Fruit fly (Drosophila melanogaster) whole organism, larva: ENCODE results near the gene Gmap.

Experiments used
- noc ChIP-seq: fragments of 200-800 bp; sonication (Bioruptor generic); optimal IDR thresholded peaks from 3 replicates; lab custom pipeline; 2019; ENCODE audit warnings: missing biosample characterization, mild to moderate bottlenecking, missing genetic modification characterization, moderate library complexity

Gmap gene

dm6 chrX:15529958-15530357 lies 43.2 kb downstream of the Gmap start:
- TF ChIP-seq noc (tag; lab: Kevin White, UChicago), result no peak

dm6 chrX:15530369-15530768 lies 43.6 kb downstream of the Gmap start:
- TF ChIP-seq noc (tag; lab: Kevin White, UChicago), result peak; percentile 37

- no peak for TF ChIP-seq noc (tag; lab: Kevin White, UChicago)
Observed at dm6 chrX:15532062-15532461, 45.3 kb downstream of the Gmap start.

DNA sequence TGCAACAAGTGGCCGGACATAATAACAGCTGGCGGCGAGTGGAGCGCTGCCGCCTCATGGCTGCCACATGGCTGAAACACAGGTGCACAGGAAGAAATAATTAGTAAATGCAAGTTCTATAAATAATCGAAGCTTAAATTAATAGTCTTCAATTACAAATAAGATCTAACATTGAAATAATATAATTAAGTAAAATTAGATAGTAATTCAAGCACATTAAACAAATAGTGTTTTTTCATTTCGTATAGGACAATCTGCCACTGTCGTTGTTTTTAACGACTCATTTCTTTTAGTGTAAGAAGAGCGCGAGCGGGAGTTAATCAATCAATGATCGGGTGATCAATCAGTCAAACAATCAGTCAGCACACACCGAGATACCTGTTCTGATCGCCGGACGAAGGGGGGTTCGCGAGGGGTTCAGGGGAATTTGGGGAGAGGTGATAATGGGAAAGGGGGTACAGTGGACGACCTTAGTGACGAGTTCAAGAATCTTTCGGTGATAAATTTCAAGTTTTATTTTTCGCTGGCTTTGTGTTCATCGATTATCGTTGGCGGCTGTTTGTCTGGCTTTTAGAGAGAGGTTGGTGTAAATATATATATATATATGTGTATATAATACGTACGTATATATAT lies 53.2 kb downstream of the Gmap start:
- TF ChIP-seq noc (tag; lab: Kevin White, UChicago), result no peak

dm6 chrX:15543479-15544044 lies 56.8 kb downstream of the Gmap start:
- TF ChIP-seq noc (tag; lab: Kevin White, UChicago), result no peak

- TF ChIP-seq noc (tag; lab: Kevin White, UChicago), result no peak
Observed at dm6 chrX:15545467-15546197, 58.9 kb downstream of the Gmap start.

DNA sequence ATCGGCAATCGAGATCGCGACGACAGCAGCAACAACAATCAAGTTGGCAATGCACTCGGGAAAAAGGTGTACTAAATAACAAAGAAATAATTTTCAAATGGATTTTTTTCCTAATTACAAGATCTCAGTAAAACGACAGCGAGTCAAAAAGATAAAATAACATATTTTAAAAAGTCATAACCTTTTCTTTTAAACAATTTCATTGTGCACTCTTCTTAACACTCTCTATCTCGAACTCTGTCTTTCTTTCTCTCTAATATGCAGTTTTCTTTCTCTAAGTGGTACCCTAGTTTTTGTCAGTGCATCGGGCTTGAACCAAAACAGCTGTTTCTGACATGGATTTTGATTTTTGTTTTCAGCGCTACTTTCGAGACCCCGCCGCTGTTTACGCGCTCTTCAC lies 62.3 kb downstream of the Gmap start:
- TF ChIP-seq noc (tag; lab: Kevin White, UChicago), result peak; percentile 65

DNA sequence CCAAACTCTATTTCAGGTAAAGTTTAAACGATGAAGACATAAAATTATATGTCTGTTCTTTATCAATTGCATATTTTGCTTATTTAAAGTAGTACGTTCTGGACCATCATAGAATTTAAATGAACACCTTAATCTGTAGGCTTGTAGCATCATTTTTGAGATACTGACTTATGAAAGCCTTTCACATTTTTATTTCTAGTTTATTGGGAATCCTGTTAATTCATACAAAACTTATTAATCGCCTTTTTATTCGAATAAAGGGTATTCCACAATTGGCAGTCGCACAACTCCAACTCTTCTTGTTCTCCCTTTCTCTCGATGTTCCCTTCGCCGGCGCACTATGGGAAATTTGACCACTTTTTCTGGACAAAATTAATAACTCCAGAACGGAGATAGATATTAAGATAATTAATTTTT lies 65.8 kb downstream of the Gmap start:
- TF ChIP-seq noc (tag; lab: Kevin White, UChicago), result no peak

DNA sequence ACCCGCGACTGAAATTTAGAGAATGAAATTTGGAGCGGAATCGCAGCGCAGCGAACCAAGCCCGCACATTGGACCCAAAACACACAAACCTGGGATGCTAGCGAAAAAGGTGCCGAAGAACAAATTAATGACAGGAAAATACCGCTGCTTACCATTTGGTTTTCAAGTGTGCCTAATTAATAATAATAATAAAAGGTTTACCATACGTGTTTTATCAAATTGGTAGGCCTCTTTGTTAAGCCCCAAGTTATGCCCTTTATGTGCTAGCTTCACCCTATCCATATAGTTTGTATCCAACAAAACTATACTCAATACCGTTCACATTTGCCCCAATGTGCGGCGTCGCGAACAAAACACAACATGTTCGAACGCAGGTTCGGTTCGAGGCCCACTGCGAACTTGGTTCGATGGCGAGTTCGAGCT lies 67.5 kb downstream of the Gmap start, which contains the start of gene Ac13E:
Gene Ac13E (minus strand): TSS at position 23 of the 423 bp plus-strand sequence.
- peak; percentile 79 for TF ChIP-seq noc (tag; lab: Kevin White, UChicago)

dm6 chrX:15555945-15556344 lies 69.2 kb downstream of the Gmap start, which contains the start of gene CG42300:
Gene CG42300, minus strand, starts transcription at chrX:15556045.
- TF ChIP-seq noc (tag; lab: Kevin White, UChicago), result no peak
